Worm (Caenorhabditis elegans) whole organism, mixed stage, embryonic: ENCODE measurements around the gene M01H9.10.
A peak's percentile ranks its signal among the peaks of the same experiment; 100 is the strongest.

Experiments
- M03D4.4 ChIP-seq: sonication (generic microtip); optimal IDR thresholded peaks from 2 replicates; lab custom pipeline; 2017; ENCODE audit warnings: mild to moderate bottlenecking, missing genetic modification characterization, missing compliant biosample characterization
- bed-3 ChIP-seq: fragments of 200-800 bp; sonication (Bioruptor generic); optimal IDR thresholded peaks from 3 replicates; lab custom pipeline; 2018; ENCODE audit warnings: mild to moderate bottlenecking, missing genetic modification characterization, moderate library complexity, missing compliant biosample characterization
- blmp-1 ChIP-seq: fragments of 150-350 bp; optimal IDR thresholded peaks from 2 replicates; lab custom pipeline; 2014; ENCODE audit warnings: missing biosample characterization, missing genetic modification characterization
- ceh-39 ChIP-seq: fragments of 150-350 bp; optimal IDR thresholded peaks from 2 replicates; lab custom pipeline; 2014; ENCODE audit warnings: missing biosample characterization, missing genetic modification characterization
- ces-1 ChIP-seq: fragments of 150-350 bp; optimal IDR thresholded peaks from 2 replicates; lab custom pipeline; 2014; ENCODE audit warnings: missing biosample characterization, missing genetic modification reagents, missing genetic modification characterization
- cnd-1 ChIP-seq: fragments of 200-800 bp; sonication (Bioruptor generic); optimal IDR thresholded peaks from 2 replicates; lab custom pipeline; 2018; ENCODE audit warnings: mild to moderate bottlenecking, missing genetic modification characterization, missing compliant biosample characterization
- drap-1 ChIP-seq: fragments of 200-800 bp; sonication (Bioruptor generic); optimal IDR thresholded peaks from 3 replicates; lab custom pipeline; 2018; ENCODE audit warnings: mild to moderate bottlenecking, missing genetic modification characterization, missing compliant biosample characterization
- elt-1 ChIP-seq: sonication (generic microtip); optimal IDR thresholded peaks from 2 replicates; lab custom pipeline; 2017; ENCODE audit warnings: missing genetic modification characterization, mild to moderate bottlenecking, missing compliant biosample characterization, antibody characterized with exemption, moderate library complexity, borderline replicate concordance; ENCODE audit not compliant: insufficient read depth
- elt-3 ChIP-seq: fragments of 150-350 bp; optimal IDR thresholded peaks from 2 replicates; lab custom pipeline; 2014; ENCODE audit warnings: missing biosample characterization, missing genetic modification characterization
- flh-1 ChIP-seq: fragments of 200-800 bp; sonication (Bioruptor generic); optimal IDR thresholded peaks from 2 replicates; lab custom pipeline; 2018; ENCODE audit warnings: mild to moderate bottlenecking, missing genetic modification characterization, moderate library complexity, missing compliant biosample characterization
- ham-2 ChIP-seq: fragments of 200-800 bp; sonication (Bioruptor generic); optimal IDR thresholded peaks from 2 replicates; lab custom pipeline; 2018; ENCODE audit warnings: mild to moderate bottlenecking, missing genetic modification characterization, missing compliant biosample characterization
- lin-13 ChIP-seq: fragments of 150-350 bp; optimal IDR thresholded peaks from 2 replicates; lab custom pipeline; 2014; ENCODE audit warnings: missing biosample characterization, missing genetic modification characterization
- lin-32 ChIP-seq: fragments of 200-800 bp; sonication (Bioruptor generic); optimal IDR thresholded peaks from 2 replicates; lab custom pipeline; 2018; ENCODE audit warnings: mild to moderate bottlenecking, missing genetic modification characterization, missing compliant biosample characterization
- lsy-2 ChIP-seq: fragments of 150-350 bp; optimal IDR thresholded peaks from 2 replicates; lab custom pipeline; 2014; ENCODE audit warnings: missing biosample characterization, missing genetic modification characterization
- nhr-2 ChIP-seq: fragments of 150-350 bp; optimal IDR thresholded peaks from 2 replicates; lab custom pipeline; 2014; ENCODE audit warnings: missing biosample characterization, missing genetic modification characterization
- nhr-237 ChIP-seq: fragments of 150-350 bp; optimal IDR thresholded peaks from 2 replicates; lab custom pipeline; 2014; ENCODE audit warnings: missing biosample characterization, missing genetic modification characterization
- nhr-76 ChIP-seq: sonication (generic microtip); optimal IDR thresholded peaks from 2 replicates; lab custom pipeline; 2017; ENCODE audit warnings: missing biosample characterization, missing genetic modification characterization
- pha-4 ChIP-seq: fragments of 150-350 bp; optimal IDR thresholded peaks from 2 replicates; lab custom pipeline; 2018; ENCODE audit warnings: missing biosample characterization, missing genetic modification reagents, missing genetic modification characterization
- sem-2 ChIP-seq: fragments of 200-800 bp; sonication (Bioruptor generic); optimal IDR thresholded peaks from 2 replicates; lab custom pipeline; 2018; ENCODE audit warnings: mild to moderate bottlenecking, missing genetic modification characterization, missing compliant biosample characterization
- snpc-4 ChIP-seq: fragments of 150-350 bp; optimal IDR thresholded peaks from 2 replicates; lab custom pipeline; 2014; ENCODE audit warnings: missing biosample characterization, missing genetic modification characterization
- tbx-8 ChIP-seq: fragments of 200-800 bp; sonication (Bioruptor generic); optimal IDR thresholded peaks from 2 replicates; lab custom pipeline; 2018; ENCODE audit warnings: mild to moderate bottlenecking, missing genetic modification characterization, moderate library complexity, missing compliant biosample characterization
- unc-39 ChIP-seq: fragments of 150-350 bp; optimal IDR thresholded peaks from 2 replicates; lab custom pipeline; 2014; ENCODE audit warnings: missing biosample characterization, missing genetic modification characterization
- unc-62 ChIP-seq: fragments of 150-350 bp; optimal IDR thresholded peaks from 2 replicates; lab custom pipeline; 2014; ENCODE audit warnings: missing biosample characterization, missing genetic modification reagents, missing genetic modification characterization
- zip-8 ChIP-seq: fragments of 150-350 bp; optimal IDR thresholded peaks from 2 replicates; lab custom pipeline; 2014; ENCODE audit warnings: missing biosample characterization, missing genetic modification characterization

M01H9.10 gene

DNA sequence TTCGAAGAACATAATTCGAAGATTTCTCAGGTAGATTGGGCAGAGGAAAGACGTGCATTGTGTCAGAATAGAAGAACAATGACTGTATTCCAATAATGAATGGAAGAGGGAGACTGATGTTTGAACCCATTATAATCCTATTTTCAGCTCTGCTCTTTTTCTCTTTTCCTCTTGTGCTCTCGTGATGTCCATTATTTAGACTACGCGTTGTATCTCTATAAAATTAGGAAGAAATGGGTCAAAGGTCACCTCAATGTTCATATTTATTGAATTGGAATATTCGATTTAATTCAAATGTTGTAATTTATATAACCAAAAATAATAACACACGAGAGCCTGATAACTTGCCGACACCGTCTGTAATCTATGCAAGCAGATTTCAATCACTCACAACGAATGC, 40.7 kb downstream of the M01H9.10 start, which contains the start of gene fbxb-74:
Gene fbxb-74, minus strand, starts transcription at position 101 of the 400 bp plus-strand sequence.
- TF ChIP-seq ces-1: no peak
- TF ChIP-seq lin-32 (GFP tag; lab: Kevin White, UChicago): no peak
- no peak for TF ChIP-seq pha-4 (tag; lab: Kevin White, UChicago)
- TF ChIP-seq lsy-2 (tag; lab: Kevin White, UChicago): no peak
- TF ChIP-seq elt-3: no peak

DNA sequence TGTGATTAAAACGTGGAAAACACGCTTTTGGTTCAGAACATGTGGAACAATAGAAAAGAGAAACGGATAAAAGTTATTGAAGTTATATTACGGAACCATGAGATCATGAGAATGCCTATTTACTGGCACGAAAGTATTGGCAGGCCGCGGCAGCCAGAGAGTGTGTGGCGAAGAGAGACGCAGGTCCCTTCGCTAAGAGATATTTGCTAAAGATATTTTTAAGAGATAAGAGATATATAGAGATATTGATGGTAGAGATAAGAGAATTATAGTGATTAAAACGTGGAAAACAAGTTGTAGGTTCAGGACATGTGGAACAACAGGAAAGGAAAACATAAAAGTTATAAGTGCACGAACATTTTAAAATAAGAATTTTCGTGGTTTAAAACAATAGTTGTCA, 42.1 kb downstream of the M01H9.10 start:
- peak; percentile 92 for TF ChIP-seq elt-1
- peak; percentile 56 for TF ChIP-seq ham-2
- no peak for TF ChIP-seq unc-39 (tag; lab: Kevin White, UChicago)
- TF ChIP-seq cnd-1 (tag; lab: Kevin White, UChicago): no peak

DNA sequence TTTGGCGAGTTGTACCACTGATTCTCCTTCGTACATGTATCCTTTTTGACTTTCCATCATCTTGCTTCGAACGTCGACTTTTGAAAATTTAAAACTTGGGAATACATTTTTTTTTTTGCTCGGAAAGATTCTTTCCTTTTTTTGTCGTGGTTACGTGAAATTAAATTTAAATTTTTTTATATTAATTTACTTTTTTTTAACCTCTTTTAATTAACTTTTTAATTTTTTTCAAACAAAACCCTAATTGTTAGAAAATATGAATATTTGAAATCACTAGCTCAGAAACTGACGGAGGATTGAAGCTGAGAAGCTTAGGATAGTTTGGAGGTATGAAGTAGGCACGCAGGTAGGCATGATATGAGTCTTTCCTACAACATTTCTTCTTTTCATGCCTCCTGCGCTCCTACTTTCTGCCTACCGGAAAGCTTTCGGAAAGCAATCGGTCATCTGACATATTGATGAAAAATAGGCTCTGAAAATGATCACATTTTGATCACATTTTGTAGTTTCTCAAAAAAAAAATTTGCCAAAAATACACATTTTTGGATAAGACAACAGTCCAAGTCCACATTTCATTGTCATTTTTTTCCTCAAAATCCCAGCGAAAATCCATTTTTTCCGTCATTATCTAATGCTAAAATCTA, 45.4 kb downstream of the M01H9.10 start, which contains the start of the genes R08C7.8 and R08C7.4:
Gene R08C7.8, minus strand, starts transcription at position 101 of the 644 bp plus-strand sequence.
Gene R08C7.4, plus strand, starts transcription at position 594 of the 644 bp plus-strand sequence.
- TF ChIP-seq flh-1 (GFP tag; lab: Kevin White, UChicago): no peak
- no peak for TF ChIP-seq nhr-2 (tag; lab: Kevin White, UChicago)
- no peak for TF ChIP-seq tbx-8
- TF ChIP-seq drap-1: no peak
- no peak for TF ChIP-seq M03D4.4 (tag; lab: Kevin White, UChicago)
- no peak for TF ChIP-seq unc-62
- no peak for TF ChIP-seq elt-1
- TF ChIP-seq ces-1: no peak
- no peak for TF ChIP-seq blmp-1 (tag; lab: Kevin White, UChicago)
- no peak for TF ChIP-seq ceh-39 (tag; lab: Kevin White, UChicago)
- TF ChIP-seq nhr-237 (tag; lab: Kevin White, UChicago): no peak
- TF ChIP-seq bed-3 (GFP tag; lab: Kevin White, UChicago): no peak
- no peak for TF ChIP-seq lin-13 (tag; lab: Kevin White, UChicago)
- no peak for TF ChIP-seq ham-2
- TF ChIP-seq zip-8 (tag; lab: Kevin White, UChicago): no peak
- no peak for TF ChIP-seq lsy-2 (tag; lab: Kevin White, UChicago)
- no peak for TF ChIP-seq sem-2
- TF ChIP-seq snpc-4 (tag; lab: Kevin White, UChicago): no peak
- TF ChIP-seq elt-3: no peak
- TF ChIP-seq cnd-1 (tag; lab: Kevin White, UChicago): no peak

DNA sequence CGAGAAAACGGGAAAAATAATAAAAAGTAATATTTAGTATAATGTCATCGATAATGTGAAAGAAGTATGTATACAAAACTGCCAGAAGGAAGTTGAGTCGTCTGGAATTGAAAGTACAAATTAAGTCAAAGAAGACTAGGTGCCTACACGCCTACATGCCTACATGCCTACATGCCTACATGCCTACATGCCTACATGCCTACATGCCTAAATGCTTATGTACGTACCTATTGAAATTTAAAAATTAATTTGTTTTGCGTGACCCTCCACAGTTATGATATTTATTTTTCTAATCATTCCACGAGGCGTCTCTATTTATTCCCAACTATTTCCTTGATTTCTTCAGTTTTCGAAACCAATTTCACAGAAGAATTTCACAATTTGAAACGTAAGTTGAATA, 50.0 kb downstream of the M01H9.10 start, which contains the start of the genes str-185 and R08C7.5:
Gene str-185, minus strand, starts transcription at position 101 of the 400 bp plus-strand sequence.
Gene R08C7.5, plus strand, starts transcription at position 329 of the 400 bp plus-strand sequence.
- no peak for TF ChIP-seq flh-1 (GFP tag; lab: Kevin White, UChicago)
- TF ChIP-seq elt-3: no peak
- no peak for TF ChIP-seq elt-1
- TF ChIP-seq nhr-76 (tag; lab: Kevin White, UChicago): no peak
- no peak for TF ChIP-seq snpc-4 (tag; lab: Kevin White, UChicago)
- TF ChIP-seq lsy-2 (tag; lab: Kevin White, UChicago): no peak
- no peak for TF ChIP-seq drap-1
- no peak for TF ChIP-seq ces-1
- TF ChIP-seq lin-32 (GFP tag; lab: Kevin White, UChicago): no peak
- TF ChIP-seq sem-2: no peak
- no peak for TF ChIP-seq nhr-2 (tag; lab: Kevin White, UChicago)
- no peak for TF ChIP-seq pha-4 (tag; lab: Kevin White, UChicago)
- TF ChIP-seq blmp-1 (tag; lab: Kevin White, UChicago): no peak
